Fruit fly (Drosophila melanogaster) whole organism, wandering third instar larva: ENCODE measurements around the gene CG3402.
A peak's percentile ranks its signal among the peaks of the same experiment; 100 is the strongest.

Source experiments
- GATAd ChIP-seq: sonication (Bioruptor generic); optimal IDR thresholded peaks from 2 replicates; lab custom pipeline; 2016; ENCODE audit warnings: missing biosample characterization, missing genetic modification characterization
- br ChIP-seq: fragments of 200-800 bp; sonication (Bioruptor generic); optimal IDR thresholded peaks from 2 replicates; lab custom pipeline; 2016; ENCODE audit warnings: missing biosample characterization, missing genetic modification characterization
- ey ChIP-seq: fragments of 200-800 bp; sonication (Bioruptor generic); optimal IDR thresholded peaks from 2 replicates; lab custom pipeline; 2016; ENCODE audit warnings: missing biosample characterization, missing genetic modification characterization
- foxo ChIP-seq, 2 experiments: fragments of 200-800 bp; sonication (Bioruptor generic); optimal IDR thresholded peaks; 2 replicates in 1 of 2; 3 replicates in 1 of 2; lab custom pipeline; 2016 to 2017; ENCODE audit warnings: missing biosample characterization in 2 of 2, missing genetic modification characterization in 2 of 2
- psq ChIP-seq: fragments of 200-800 bp; sonication (Bioruptor generic); optimal IDR thresholded peaks from 3 replicates; lab custom pipeline; 2017; ENCODE audit warnings: missing biosample characterization, mild to moderate bottlenecking, missing genetic modification characterization, moderate library complexity

DNA sequence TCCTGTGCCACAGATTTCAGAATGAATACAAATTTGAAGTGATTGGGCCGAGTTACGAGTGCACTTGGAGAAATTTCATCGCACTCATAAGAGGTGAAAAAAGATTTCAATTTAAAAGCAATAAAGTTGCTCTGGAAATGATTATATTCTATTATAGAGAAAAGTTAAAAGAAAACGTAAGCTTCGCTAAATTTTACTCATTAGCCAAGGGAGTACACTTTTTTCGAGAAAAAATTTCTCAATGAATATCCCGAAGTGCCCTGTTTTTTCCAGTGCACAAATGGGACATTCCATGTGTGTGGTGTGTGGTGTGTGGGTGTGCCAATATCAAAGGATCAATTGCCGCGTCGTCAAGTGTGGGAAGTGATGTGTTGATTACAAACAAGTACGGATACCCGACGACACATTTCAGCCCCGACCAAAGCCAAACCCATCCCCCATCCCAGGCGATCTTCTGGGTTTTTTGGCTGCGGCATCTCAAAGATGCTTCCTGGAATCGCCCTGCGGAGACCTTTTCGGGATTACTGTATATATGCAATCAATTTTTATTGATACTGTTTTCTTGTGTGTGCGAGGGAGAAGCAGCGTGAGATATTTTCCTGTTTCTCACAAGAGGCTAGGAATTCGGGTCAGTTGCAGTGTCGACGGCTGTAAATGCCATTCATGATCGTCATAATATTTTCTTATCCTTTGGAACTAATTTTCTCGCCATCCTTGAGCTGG, 38.9 kb downstream of the CG3402 start:
- peak in 1 of 2 experiments; percentile 19 for TF ChIP-seq foxo (GFP tag; optimal IDR thresholded peaks at IDR 0.05; lab: Kevin White, UChicago)
- no peak for TF ChIP-seq br (GFP tag; lab: Kevin White, UChicago)
- no peak for TF ChIP-seq psq
- no peak for TF ChIP-seq ey
- TF ChIP-seq GATAd (GFP tag; lab: Kevin White, UChicago) = no peak
